Worm (Caenorhabditis elegans) whole organism, young adult: ENCODE results near the gene srt-30.

ENCODE experiments used
- B0261.1 ChIP-seq: sonication (generic microtip); optimal IDR thresholded peaks from 2 replicates; lab custom pipeline; 2016; ENCODE audit warnings: mild to moderate bottlenecking, missing genetic modification characterization, moderate library complexity, missing compliant biosample characterization
- F22D6.2 ChIP-seq: sonication (generic microtip); optimal IDR thresholded peaks from 2 replicates; lab custom pipeline; 2016; ENCODE audit warnings: mild to moderate bottlenecking, missing genetic modification characterization, missing compliant biosample characterization
- F37B4.10 ChIP-seq: fragments of 200-800 bp; sonication (Bioruptor generic); IDR thresholded peaks from 2 replicates; pipeline ENCODE4 v1.3.6; 2022; ENCODE audit warnings: missing genetic modification characterization, missing compliant biosample characterization
- F49E8.2 ChIP-seq: sonication (generic microtip); optimal IDR thresholded peaks from 3 replicates; lab custom pipeline; 2017; ENCODE audit warnings: missing genetic modification characterization, mild to moderate bottlenecking, missing compliant biosample characterization, antibody characterized with exemption, moderate library complexity; ENCODE audit not compliant: insufficient read depth
- F52B5.7 ChIP-seq: sonication (generic microtip); optimal IDR thresholded peaks from 2 replicates; lab custom pipeline; 2016; ENCODE audit warnings: mild to moderate bottlenecking, missing genetic modification characterization, missing compliant biosample characterization
- K12H6.12 ChIP-seq: fragments of 200-800 bp; sonication (Bioruptor generic); optimal IDR thresholded peaks from 2 replicates; lab custom pipeline; 2018; ENCODE audit warnings: mild to moderate bottlenecking, missing genetic modification characterization, missing compliant biosample characterization
- T07F8.4 ChIP-seq: sonication (generic microtip); optimal IDR thresholded peaks from 2 replicates; lab custom pipeline; 2016; ENCODE audit warnings: mild to moderate bottlenecking, missing genetic modification characterization, moderate library complexity, missing compliant biosample characterization
- T26A5.8 ChIP-seq: sonication (generic microtip); optimal IDR thresholded peaks from 2 replicates; lab custom pipeline; 2016; ENCODE audit warnings: missing genetic modification characterization, missing compliant biosample characterization
- Y53G8AR.9 ChIP-seq: fragments of 200-800 bp; sonication (Bioruptor generic); conservative IDR thresholded peaks from 2 replicates; pipeline ENCODE4 v1.3.6; 2022; ENCODE audit warnings: missing genetic modification reagents, missing genetic modification characterization, missing compliant biosample characterization
- Y79H2A.3 ChIP-seq: fragments of 200-800 bp; sonication (Bioruptor generic); conservative IDR thresholded peaks from 2 replicates; pipeline ENCODE4 v1.3.6; 2022; ENCODE audit warnings: missing genetic modification reagents, missing genetic modification characterization, missing compliant biosample characterization
- atf-7 ChIP-seq: sonication (generic microtip); optimal IDR thresholded peaks from 2 replicates; lab custom pipeline; 2017; ENCODE audit warnings: mild to moderate bottlenecking, missing genetic modification characterization, missing compliant biosample characterization
- ccch-3 ChIP-seq: fragments of 200-800 bp; sonication (Bioruptor generic); optimal IDR thresholded peaks from 2 replicates; lab custom pipeline; 2018; ENCODE audit warnings: mild to moderate bottlenecking, missing genetic modification characterization, missing compliant biosample characterization
- ceh-58 ChIP-seq: fragments of 200-800 bp; sonication (Bioruptor generic); IDR thresholded peaks from 2 replicates; pipeline ENCODE4 v1.3.6; 2022; ENCODE audit warnings: missing genetic modification characterization, missing compliant biosample characterization
- ceh-79 ChIP-seq: sonication (generic microtip); optimal IDR thresholded peaks from 2 replicates; lab custom pipeline; 2017; ENCODE audit warnings: mild to moderate bottlenecking, missing genetic modification characterization, missing compliant biosample characterization
- ceh-91 ChIP-seq: fragments of 200-800 bp; sonication (Bioruptor generic); IDR thresholded peaks from 2 replicates; pipeline ENCODE4 v1.3.6; 2022; ENCODE audit warnings: missing genetic modification reagents, missing genetic modification characterization, missing compliant biosample characterization
- chd-7 ChIP-seq: sonication (generic microtip); optimal IDR thresholded peaks from 2 replicates; lab custom pipeline; 2016; ENCODE audit warnings: mild to moderate bottlenecking, missing genetic modification characterization, moderate library complexity, missing compliant biosample characterization
- dpl-1 ChIP-seq: fragments of 150-350 bp; optimal IDR thresholded peaks from 2 replicates; lab custom pipeline; 2014; ENCODE audit warnings: missing biosample characterization, missing genetic modification reagents, missing genetic modification characterization
- egl-18 ChIP-seq: fragments of 200-800 bp; sonication (Bioruptor generic); IDR thresholded peaks from 2 replicates; pipeline ENCODE4 v1.3.6; 2022; ENCODE audit warnings: missing genetic modification reagents, missing genetic modification characterization, missing compliant biosample characterization
- egl-44 ChIP-seq: fragments of 200-800 bp; sonication (Bioruptor generic); IDR thresholded peaks from 2 replicates; pipeline ENCODE4 v1.3.6; 2022; ENCODE audit warnings: missing genetic modification reagents, missing genetic modification characterization, missing compliant biosample characterization
- egrh-3 ChIP-seq: fragments of 200-800 bp; sonication (Bioruptor generic); IDR thresholded peaks from 2 replicates; pipeline ENCODE4 v1.3.6; 2022; ENCODE audit warnings: missing genetic modification reagents, missing genetic modification characterization, missing compliant biosample characterization
- ets-4 ChIP-seq: fragments of 200-800 bp; sonication (Bioruptor generic); optimal IDR thresholded peaks from 2 replicates; lab custom pipeline; 2018; ENCODE audit warnings: mild to moderate bottlenecking, missing genetic modification characterization, missing compliant biosample characterization
- gei-17 ChIP-seq: fragments of 200-800 bp; sonication (Bioruptor generic); optimal IDR thresholded peaks from 2 replicates; lab custom pipeline; 2018; ENCODE audit warnings: mild to moderate bottlenecking, missing genetic modification characterization, missing compliant biosample characterization
- hlh-12 ChIP-seq: sonication (generic microtip); optimal IDR thresholded peaks from 2 replicates; lab custom pipeline; 2016; ENCODE audit warnings: missing genetic modification characterization, missing compliant biosample characterization
- madf-8 ChIP-seq: fragments of 200-800 bp; sonication (Bioruptor generic); conservative IDR thresholded peaks from 2 replicates; pipeline ENCODE4 v1.3.6; 2022; ENCODE audit warnings: missing genetic modification reagents, missing genetic modification characterization, missing compliant biosample characterization
- mcd-1 ChIP-seq: fragments of 200-800 bp; sonication (Bioruptor generic); IDR thresholded peaks from 2 replicates; pipeline ENCODE4 v1.3.6; 2022; ENCODE audit warnings: missing genetic modification reagents, missing genetic modification characterization, missing compliant biosample characterization
- mes-4 ChIP-seq: sonication (generic microtip); optimal IDR thresholded peaks from 2 replicates; lab custom pipeline; 2016; ENCODE audit warnings: missing genotype, missing genetic modification characterization, missing compliant biosample characterization
- mxl-1 ChIP-seq: sonication (generic microtip); optimal IDR thresholded peaks from 2 replicates; lab custom pipeline; 2016; ENCODE audit warnings: missing genetic modification characterization, missing compliant biosample characterization
- nhr-80 ChIP-seq: sonication (generic microtip); optimal IDR thresholded peaks from 2 replicates; lab custom pipeline; 2016; ENCODE audit warnings: missing genetic modification characterization, missing compliant biosample characterization
- nhr-90 ChIP-seq: sonication (generic microtip); optimal IDR thresholded peaks from 2 replicates; lab custom pipeline; 2016; ENCODE audit warnings: missing genotype, mild to moderate bottlenecking, missing genetic modification characterization, missing compliant biosample characterization
- pha-4 ChIP-seq: fragments of 150-350 bp; sonication (generic microtip); optimal IDR thresholded peaks from 2 replicates; lab custom pipeline; 2014; ENCODE audit warnings: missing biosample characterization, missing genetic modification reagents, missing genetic modification characterization
- rec-8 ChIP-seq, 2 experiments: sonication (generic microtip); optimal IDR thresholded peaks; 2 replicates each; lab custom pipeline; 2016; ENCODE audit warnings: mild to moderate bottlenecking in 2 of 2, missing genetic modification characterization in 2 of 2, missing genetic modification reagents in 2 of 2, missing genotype in 2 of 2, missing biosample characterization in 1 of 2, missing compliant biosample characterization in 1 of 2, moderate library complexity in 1 of 2
- repo-1 ChIP-seq: sonication (generic microtip); optimal IDR thresholded peaks from 2 replicates; lab custom pipeline; 2017; ENCODE audit warnings: mild to moderate bottlenecking, missing genetic modification characterization, missing compliant biosample characterization
- sdz-38 ChIP-seq: sonication (generic microtip); optimal IDR thresholded peaks from 2 replicates; lab custom pipeline; 2016; ENCODE audit warnings: missing genotype, missing genetic modification characterization, missing compliant biosample characterization
- snpc-1.1 ChIP-seq: sonication (generic microtip); optimal IDR thresholded peaks from 2 replicates; lab custom pipeline; 2017; ENCODE audit warnings: missing genetic modification characterization, mild to moderate bottlenecking, missing compliant biosample characterization, antibody characterized with exemption, moderate library complexity, missing genotype, missing genetic modification reagents; ENCODE audit not compliant: insufficient read depth
- snpc-1.3 ChIP-seq: sonication (generic microtip); optimal IDR thresholded peaks from 2 replicates; lab custom pipeline; 2017; ENCODE audit warnings: missing genetic modification characterization, mild to moderate bottlenecking, missing compliant biosample characterization, antibody characterized with exemption, moderate library complexity, missing genotype, missing genetic modification reagents; ENCODE audit not compliant: insufficient read depth
- somi-1 ChIP-seq: fragments of 200-800 bp; sonication (Bioruptor generic); optimal IDR thresholded peaks from 2 replicates; lab custom pipeline; 2018; ENCODE audit warnings: mild to moderate bottlenecking, missing genetic modification characterization, missing compliant biosample characterization
- sptf-2 ChIP-seq: fragments of 200-800 bp; sonication (Bioruptor generic); optimal IDR thresholded peaks from 2 replicates; lab custom pipeline; 2018; ENCODE audit warnings: mild to moderate bottlenecking, missing genetic modification characterization, missing compliant biosample characterization
- unc-130 ChIP-seq: sonication (generic microtip); optimal IDR thresholded peaks from 2 replicates; lab custom pipeline; 2016; ENCODE audit warnings: missing genetic modification reagents, missing genetic modification characterization, missing compliant biosample characterization
- zfh-2 ChIP-seq: fragments of 200-800 bp; sonication (Bioruptor generic); conservative IDR thresholded peaks from 2 replicates; pipeline ENCODE4 v1.3.6; 2022; ENCODE audit warnings: missing genetic modification reagents, missing genetic modification characterization, missing compliant biosample characterization
- ztf-22 ChIP-seq: fragments of 200-800 bp; sonication (Bioruptor generic); optimal IDR thresholded peaks from 2 replicates; lab custom pipeline; 2018; ENCODE audit warnings: mild to moderate bottlenecking, missing genetic modification characterization, moderate library complexity, missing compliant biosample characterization
- ztf-26 ChIP-seq: sonication (generic microtip); optimal IDR thresholded peaks from 2 replicates; lab custom pipeline; 2017; ENCODE audit warnings: missing genetic modification characterization, missing compliant biosample characterization
- ztf-28 ChIP-seq: fragments of 200-800 bp; sonication (Bioruptor generic); IDR thresholded peaks from 2 replicates; pipeline ENCODE4 v1.3.6; 2022; ENCODE audit warnings: missing genetic modification reagents, missing genetic modification characterization, missing compliant biosample characterization
- ztf-3 ChIP-seq: fragments of 200-800 bp; sonication (Bioruptor generic); optimal IDR thresholded peaks from 2 replicates; lab custom pipeline; 2018; ENCODE audit warnings: mild to moderate bottlenecking, missing genetic modification characterization, missing compliant biosample characterization

Gene srt-30

DNA sequence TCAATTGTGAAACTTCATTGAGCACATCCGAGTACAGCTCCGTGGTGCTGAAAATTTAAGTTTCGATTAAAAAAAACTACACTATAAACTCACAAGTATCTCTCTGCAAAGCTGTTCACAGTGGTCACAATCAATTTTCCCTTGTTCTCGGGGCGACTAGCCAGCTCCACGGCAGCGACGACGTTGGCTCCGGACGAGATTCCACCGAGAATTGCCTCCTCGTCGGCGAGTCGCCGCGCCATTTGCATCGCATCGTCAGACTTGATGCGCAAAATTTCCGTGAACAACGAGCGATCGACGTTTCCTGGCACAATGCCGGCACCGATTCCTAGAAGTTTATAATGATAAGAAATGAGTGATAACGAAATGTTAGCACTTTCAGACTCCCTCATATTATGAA is 25.6 kb downstream of the srt-30 start (continued):
- TF ChIP-seq B0261.1 (tag; lab: Kevin White, UChicago) (no peak), nhr-80 (tag; lab: Kevin White, UChicago) (peak; percentile 47), chd-7 (tag; lab: Kevin White, UChicago) (no peak), F37B4.10 (GFP tag; lab: Robert Waterston, UW) (no peak), egrh-3 (peak; percentile 19; the same call in 1 of the 2 replicates), sptf-2 (GFP tag; lab: Kevin White, UChicago) (no peak), mcd-1 (GFP tag; lab: Robert Waterston, UW) (no peak), hlh-12 (tag; lab: Kevin White, UChicago) (no peak), unc-130 (GFP tag; lab: Kevin White, UChicago) (no peak), ztf-28 (GFP tag; lab: Robert Waterston, UW) (no peak), ceh-91 (GFP tag; lab: Robert Waterston, UW) (no peak), ccch-3 (GFP tag; lab: Kevin White, UChicago) (no peak), snpc-1.3 (tag; lab: Kevin White, UChicago) (no peak), egl-44 (GFP tag; lab: Robert Waterston, UW) (0 out of 2 replicates have a peak, but pooled peaks have one; percentile 10), egl-18 (GFP tag; lab: Robert Waterston, UW) (no peak), zfh-2 (GFP tag; lab: Robert Waterston, UW) (peak; percentile 69)

DNA sequence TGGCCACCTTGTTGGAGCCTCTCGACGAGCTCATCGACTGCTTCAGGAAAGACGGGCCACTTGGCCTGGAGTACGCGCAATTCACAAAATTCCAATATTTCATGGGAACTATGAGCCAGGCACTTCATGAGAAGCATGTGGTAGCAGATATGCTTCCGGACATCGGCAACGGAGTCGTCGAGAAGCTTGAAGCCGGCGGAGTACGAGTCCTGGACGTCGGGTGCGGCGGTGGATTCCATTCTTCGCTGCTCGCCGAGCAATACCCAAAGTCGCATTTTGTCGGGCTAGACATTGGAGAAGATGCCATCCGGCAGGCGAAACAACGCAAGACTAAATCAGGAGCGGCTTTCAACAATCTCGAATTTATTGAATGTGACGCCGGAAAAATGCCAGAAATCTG is 26.7 kb downstream of the srt-30 start:
- no peak for TF ChIP-seq repo-1 (tag; lab: Kevin White, UChicago)
- TF ChIP-seq Y53G8AR.9, result 0 out of 2 replicates have a peak, but pooled peaks have one; percentile 20
- TF ChIP-seq F52B5.7 (tag; lab: Kevin White, UChicago), result no peak
- TF ChIP-seq T07F8.4 (tag; lab: Kevin White, UChicago), result no peak
- TF ChIP-seq snpc-1.1 (tag; lab: Kevin White, UChicago), result no peak
- no peak for TF ChIP-seq T26A5.8
- TF ChIP-seq zfh-2 (GFP tag; lab: Robert Waterston, UW), result peak; percentile 80
- no peak for TF ChIP-seq somi-1 (GFP tag; lab: Kevin White, UChicago)

DNA sequence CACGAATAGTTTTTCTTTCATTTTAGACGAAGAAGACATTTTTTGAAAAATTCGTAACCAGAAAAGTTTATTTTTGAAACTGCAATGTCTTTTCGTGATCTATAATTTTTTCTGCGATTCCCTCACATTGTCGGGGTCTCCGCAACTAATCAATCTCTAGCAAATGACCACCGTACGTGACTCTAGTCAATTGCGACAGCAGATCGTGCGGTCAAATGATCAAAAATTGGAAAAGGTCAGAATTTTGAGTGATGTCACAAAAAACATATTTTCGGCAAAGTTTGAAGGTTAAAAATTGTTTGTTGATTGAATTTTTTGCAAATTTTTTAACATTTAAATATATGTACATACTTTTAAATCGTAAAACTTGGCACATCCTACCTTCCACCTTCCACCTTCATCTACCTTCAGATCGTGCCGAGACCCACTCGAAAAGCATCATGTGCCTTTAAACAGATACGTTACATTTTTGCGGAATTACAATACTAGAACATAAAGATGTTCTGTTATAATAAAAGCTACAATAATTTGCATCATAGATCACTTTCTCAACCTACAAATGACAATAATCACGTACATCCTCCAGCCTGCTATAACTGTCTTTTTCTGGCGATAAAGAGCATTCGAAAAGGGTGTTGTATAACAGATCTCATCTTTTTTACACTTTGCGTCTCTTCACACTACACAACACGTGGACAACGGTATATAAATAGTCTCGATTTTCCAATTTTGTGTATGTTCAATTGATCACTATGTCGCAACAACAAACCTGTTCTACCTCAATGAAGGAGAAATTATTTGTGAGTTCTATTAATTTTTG is 28.6 kb downstream of the srt-30 start, which contains the start of the genes R08E5.1 and rips-1:
R08E5.1 (minus strand) TSS at position 82 of the 820 bp plus-strand sequence.
rips-1 (plus strand) TSS at position 585 of the 820 bp plus-strand sequence.
- no peak for TF ChIP-seq ets-4 (GFP tag; lab: Kevin White, UChicago)
- no peak for TF ChIP-seq dpl-1 (GFP tag; lab: Kevin White, UChicago)
- no peak for TF ChIP-seq F49E8.2 (tag; lab: Kevin White, UChicago)
- TF ChIP-seq K12H6.12 (tag; lab: Kevin White, UChicago), result no peak
- no peak for TF ChIP-seq T26A5.8
- TF ChIP-seq somi-1 (GFP tag; lab: Kevin White, UChicago), result no peak
- no peak for TF ChIP-seq atf-7 (tag; lab: Kevin White, UChicago)
- no peak for TF ChIP-seq ceh-79
- TF ChIP-seq gei-17 (GFP tag; lab: Kevin White, UChicago), result no peak
- TF ChIP-seq nhr-90, result no peak
- TF ChIP-seq pha-4 (tag; lab: Kevin White, UChicago), result no peak

DNA sequence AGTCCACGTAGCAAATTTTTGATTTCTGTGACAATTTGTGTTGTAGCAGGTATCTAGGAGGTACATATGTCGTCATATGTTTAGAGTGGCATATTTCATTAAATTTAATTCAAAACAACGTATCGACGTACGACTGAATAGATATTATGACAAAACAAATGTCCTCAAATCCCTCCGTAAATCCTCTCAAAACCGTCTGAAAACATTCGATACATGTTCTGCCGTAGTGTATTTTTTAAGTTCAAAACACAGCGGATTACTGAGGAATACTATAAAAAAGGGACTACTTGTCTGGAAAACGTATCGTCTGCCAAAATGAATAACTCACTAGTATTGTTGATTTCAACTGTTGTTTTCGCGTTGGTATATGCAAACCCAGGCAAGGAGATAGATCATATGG is 32.0 kb downstream of the srt-30 start, which contains the start of gene R08E5.4:
R08E5.4 (plus strand) TSS at position 301 of the 400 bp plus-strand sequence.
- TF ChIP-seq rec-8 (tag; optimal IDR thresholded peaks at IDR 0.05; lab: Kevin White, UChicago), result no peak
- no peak for TF ChIP-seq snpc-1.3 (tag; lab: Kevin White, UChicago)
- TF ChIP-seq ceh-58, result no peak
- no peak for TF ChIP-seq sdz-38
- TF ChIP-seq mes-4 (tag; lab: Kevin White, UChicago), result no peak
- TF ChIP-seq F52B5.7 (tag; lab: Kevin White, UChicago), result no peak
- TF ChIP-seq ztf-22, result no peak
- TF ChIP-seq mxl-1 (tag; lab: Kevin White, UChicago), result no peak
- TF ChIP-seq Y79H2A.3 (GFP tag; lab: Robert Waterston, UW), result no peak
- TF ChIP-seq ztf-3, result no peak
- no peak for TF ChIP-seq madf-8 (GFP tag; lab: Robert Waterston, UW)
- no peak for TF ChIP-seq chd-7 (tag; lab: Kevin White, UChicago)
- TF ChIP-seq nhr-90, result no peak
- TF ChIP-seq F22D6.2 (tag; lab: Kevin White, UChicago), result no peak
- TF ChIP-seq ztf-26 (tag; lab: Kevin White, UChicago), result no peak
